Worm (Caenorhabditis elegans) whole organism, L4 larva: Measurements from ENCODE around the gene str-134.

Experiments
- F10B5.3 ChIP-seq: sonication (generic microtip); optimal IDR thresholded peaks from 2 replicates; lab custom pipeline; 2016; ENCODE audit warnings: mild to moderate bottlenecking, missing genetic modification characterization, missing compliant biosample characterization
- F26F4.8 ChIP-seq: fragments of 200-800 bp; sonication (Bioruptor generic); conservative IDR thresholded peaks from 2 replicates; pipeline ENCODE4 v1.3.6; 2022; ENCODE audit warnings: missing genetic modification characterization, missing compliant biosample characterization
- F44E2.7 ChIP-seq: fragments of 200-800 bp; sonication (Bioruptor generic); IDR thresholded peaks from 2 replicates; pipeline ENCODE4 v2.1.2; 2022; ENCODE audit warnings: missing genetic modification characterization, missing compliant biosample characterization
- F49E8.2 ChIP-seq: sonication (generic microtip); optimal IDR thresholded peaks from 2 replicates; lab custom pipeline; 2016; ENCODE audit warnings: missing compliant biosample characterization, mild to moderate bottlenecking, missing genetic modification characterization, borderline replicate concordance
- R02D3.7 ChIP-seq: fragments of 150-350 bp; sonication (generic microtip); optimal IDR thresholded peaks from 3 replicates; lab custom pipeline; 2014; ENCODE audit warnings: missing biosample characterization, missing genetic modification characterization
- ZK337.2 ChIP-seq: fragments of 200-800 bp; sonication (Bioruptor generic); IDR thresholded peaks from 2 replicates; pipeline ENCODE4 v1.3.6; 2022; ENCODE audit warnings: missing genetic modification reagents, missing genetic modification characterization, missing compliant biosample characterization
- aha-1 ChIP-seq: fragments of 150-350 bp; peaks from one replicate; lab custom pipeline; 2014; ENCODE audit warnings: missing biosample characterization, missing genetic modification characterization
- aly-2 ChIP-seq: sonication (generic microtip); optimal IDR thresholded peaks from 2 replicates; lab custom pipeline; 2018; ENCODE audit warnings: missing biosample characterization, missing genetic modification characterization
- ama-1 ChIP-seq: fragments of 150-350 bp; optimal IDR thresholded peaks from 2 replicates; lab custom pipeline; 2014; ENCODE audit warnings: inconsistent platforms, mixed read lengths
- arid-1 ChIP-seq: fragments of 200-800 bp; sonication (Bioruptor generic); conservative IDR thresholded peaks from 2 replicates; pipeline ENCODE4 v1.3.6; 2022; ENCODE audit warnings: missing genetic modification reagents, missing genetic modification characterization, missing compliant biosample characterization
- ceh-20 ChIP-seq: fragments of 200-800 bp; sonication (Bioruptor generic); IDR thresholded peaks from 2 replicates; pipeline ENCODE4 v1.3.6; 2022; ENCODE audit warnings: missing genetic modification reagents, missing genetic modification characterization, missing compliant biosample characterization
- ceh-28 ChIP-seq: fragments of 150-350 bp; optimal IDR thresholded peaks from 2 replicates; lab custom pipeline; 2014; ENCODE audit warnings: missing biosample characterization, missing genetic modification reagents, missing genetic modification characterization
- ceh-32 ChIP-seq: sonication (generic microtip); optimal IDR thresholded peaks from 2 replicates; lab custom pipeline; 2016; ENCODE audit warnings: mild to moderate bottlenecking, missing genetic modification characterization, missing compliant biosample characterization; ENCODE audit not compliant: poor library complexity
- ceh-44 ChIP-seq: fragments of 200-800 bp; sonication (Bioruptor generic); IDR thresholded peaks from 2 replicates; pipeline ENCODE4 v1.3.6; 2022; ENCODE audit warnings: missing genetic modification reagents, missing genetic modification characterization, missing compliant biosample characterization
- ceh-62 ChIP-seq: sonication (generic microtip); optimal IDR thresholded peaks from 2 replicates; lab custom pipeline; 2017; ENCODE audit warnings: missing biosample characterization, missing genetic modification characterization
- daf-12 ChIP-seq: fragments of 150-350 bp; optimal IDR thresholded peaks from 2 replicates; lab custom pipeline; 2014; ENCODE audit warnings: missing biosample characterization, missing genetic modification reagents, missing genetic modification characterization
- daf-8 ChIP-seq: fragments of 200-800 bp; sonication (Bioruptor generic); IDR thresholded peaks from 2 replicates; pipeline ENCODE4 v1.3.6; 2022; ENCODE audit warnings: missing genetic modification characterization, missing compliant biosample characterization
- dmd-6 ChIP-seq: fragments of 200-800 bp; sonication (Bioruptor generic); IDR thresholded peaks from 2 replicates; pipeline ENCODE4 v1.3.6; 2022; ENCODE audit warnings: missing genetic modification reagents, missing genetic modification characterization, missing compliant biosample characterization
- egl-27 ChIP-seq: sonication (generic microtip); optimal IDR thresholded peaks from 3 replicates; lab custom pipeline; 2017; ENCODE audit warnings: missing biosample characterization, missing genetic modification reagents, missing genetic modification characterization
- fkh-10 ChIP-seq: fragments of 150-350 bp; optimal IDR thresholded peaks from 2 replicates; lab custom pipeline; 2014; ENCODE audit warnings: missing biosample characterization, missing genetic modification reagents, missing genetic modification characterization
- hmg-1.1 ChIP-seq: fragments of 200-800 bp; sonication (Bioruptor generic); IDR thresholded peaks from 2 replicates; pipeline ENCODE4 v1.3.6; 2022; ENCODE audit warnings: missing genetic modification reagents, missing genetic modification characterization, missing compliant biosample characterization
- lim-7 ChIP-seq: fragments of 200-800 bp; sonication (Bioruptor generic); IDR thresholded peaks from 2 replicates; pipeline ENCODE4 v1.3.6; 2022; ENCODE audit warnings: missing genetic modification characterization, missing compliant biosample characterization
- lin-1 ChIP-seq: fragments of 200-800 bp; sonication (Bioruptor generic); IDR thresholded peaks from 2 replicates; pipeline ENCODE4 v1.3.6; 2022; ENCODE audit warnings: missing genetic modification reagents, missing genetic modification characterization, missing compliant biosample characterization
- lin-15B ChIP-seq: fragments of 150-350 bp; sonication (generic microtip); optimal IDR thresholded peaks from 3 replicates; lab custom pipeline; 2014; ENCODE audit warnings: missing biosample characterization, missing genetic modification characterization
- lin-29 ChIP-seq: fragments of 200-800 bp; sonication (Bioruptor generic); IDR thresholded peaks from 2 replicates; pipeline ENCODE4 v1.3.6; 2022; ENCODE audit warnings: missing genetic modification reagents, missing genetic modification characterization, missing compliant biosample characterization
- lin-38 ChIP-seq: fragments of 200-800 bp; sonication (Bioruptor generic); IDR thresholded peaks from 2 replicates; pipeline ENCODE4 v1.3.6; 2022; ENCODE audit warnings: missing genetic modification reagents, missing genetic modification characterization, missing compliant biosample characterization
- lsy-2 ChIP-seq, 2 experiments: fragments of 150-350 bp in 1 of 2; sonication (generic microtip) in 1 of 2; optimal IDR thresholded peaks; 2 replicates each; lab custom pipeline; 2014 to 2017; ENCODE audit warnings: missing biosample characterization in 2 of 2, missing genetic modification characterization in 2 of 2
- madf-5 ChIP-seq, 2 experiments: fragments of 200-800 bp; sonication (Bioruptor generic); IDR thresholded peaks; 2 replicates each; pipeline ENCODE4 v1.3.6; 2022; ENCODE audit warnings: missing compliant biosample characterization in 2 of 2, missing genetic modification characterization in 2 of 2
- madf-9 ChIP-seq: fragments of 200-800 bp; sonication (Bioruptor generic); conservative IDR thresholded peaks from 2 replicates; pipeline ENCODE4 v1.3.6; 2022; ENCODE audit warnings: missing genetic modification reagents, missing genetic modification characterization, missing compliant biosample characterization
- mep-1 ChIP-seq: fragments of 150-350 bp; sonication (generic microtip); optimal IDR thresholded peaks from 3 replicates; lab custom pipeline; 2014; ENCODE audit warnings: missing biosample characterization, missing genetic modification characterization
- mes-2 ChIP-seq: sonication (generic microtip); optimal IDR thresholded peaks from 2 replicates; lab custom pipeline; 2016; ENCODE audit warnings: missing genotype, mild to moderate bottlenecking, missing genetic modification characterization, missing compliant biosample characterization; ENCODE audit not compliant: poor library complexity, severe bottlenecking
- nhr-10 ChIP-seq: fragments of 150-350 bp; optimal IDR thresholded peaks from 2 replicates; lab custom pipeline; 2014; ENCODE audit warnings: missing biosample characterization, missing genetic modification characterization
- nhr-102 ChIP-seq: sonication (generic microtip); optimal IDR thresholded peaks from 2 replicates; lab custom pipeline; 2016; ENCODE audit warnings: mild to moderate bottlenecking, missing genetic modification characterization, moderate library complexity, missing compliant biosample characterization
- nhr-111 ChIP-seq: fragments of 200-800 bp; sonication (Bioruptor generic); optimal IDR thresholded peaks from 2 replicates; lab custom pipeline; 2018; ENCODE audit warnings: mild to moderate bottlenecking, missing genetic modification characterization, missing compliant biosample characterization
- nhr-25 ChIP-seq: sonication (generic microtip); optimal IDR thresholded peaks from 2 replicates; lab custom pipeline; 2017; ENCODE audit warnings: missing genetic modification characterization, mild to moderate bottlenecking, missing compliant biosample characterization, antibody characterized with exemption, moderate library complexity, borderline replicate concordance; ENCODE audit not compliant: insufficient read depth
- nhr-76 ChIP-seq: fragments of 150-350 bp; optimal IDR thresholded peaks from 2 replicates; lab custom pipeline; 2014; ENCODE audit warnings: missing biosample characterization, missing genetic modification characterization
- pha-4 ChIP-seq, 2 experiments: fragments of 150-350 bp in 1 of 2; fragments of 200-800 bp in 1 of 2; sonication (Bioruptor generic) in 1 of 2; IDR thresholded peaks in 1 of 2; optimal IDR thresholded peaks in 1 of 2; 2 replicates each; pipeline versions ENCODE4 v1.3.6 to Lab custom; 2014 to 2022; ENCODE audit warnings: missing genetic modification characterization in 2 of 2, missing genetic modification reagents in 2 of 2, missing biosample characterization in 1 of 2, missing compliant biosample characterization in 1 of 2
- sdz-12 ChIP-seq: fragments of 200-800 bp; sonication (Bioruptor generic); optimal IDR thresholded peaks from 2 replicates; lab custom pipeline; 2018; ENCODE audit warnings: mild to moderate bottlenecking, missing genetic modification characterization, missing compliant biosample characterization
- spr-1 ChIP-seq: sonication (generic microtip); optimal IDR thresholded peaks from 2 replicates; lab custom pipeline; 2016; ENCODE audit warnings: mild to moderate bottlenecking, missing genetic modification characterization, missing compliant biosample characterization
- spr-3 ChIP-seq: fragments of 200-800 bp; sonication (Bioruptor generic); optimal IDR thresholded peaks from 2 replicates; lab custom pipeline; 2018; ENCODE audit warnings: mild to moderate bottlenecking, missing genetic modification characterization, missing compliant biosample characterization
- tag-97 ChIP-seq: fragments of 200-800 bp; sonication (Bioruptor generic); IDR thresholded peaks from 2 replicates; pipeline ENCODE4 v1.3.6; 2022; ENCODE audit warnings: missing genetic modification characterization, missing compliant biosample characterization
- unc-39 ChIP-seq: sonication (generic microtip); optimal IDR thresholded peaks from 2 replicates; lab custom pipeline; 2017; ENCODE audit warnings: missing biosample characterization, missing genetic modification characterization
- unc-62 ChIP-seq, 3 experiments: fragments of 150-350 bp in 1 of 3; sonication (generic microtip); optimal IDR thresholded peaks in 2 of 3; peaks in 1 of 3; 1 replicate in 1 of 3; 2 replicates in 2 of 3; lab custom pipeline; 2014 to 2017; ENCODE audit warnings: missing biosample characterization in 3 of 3, missing genetic modification characterization in 3 of 3, missing genetic modification reagents in 3 of 3, missing genotype in 1 of 3
- vab-7 ChIP-seq: fragments of 200-800 bp; sonication (Bioruptor generic); IDR thresholded peaks from 2 replicates; pipeline ENCODE4 v1.3.6; 2022; ENCODE audit warnings: missing genetic modification reagents, missing genetic modification characterization, missing compliant biosample characterization
- zip-2 ChIP-seq: fragments of 150-350 bp; optimal IDR thresholded peaks from 2 replicates; lab custom pipeline; 2014; ENCODE audit warnings: missing biosample characterization, missing genetic modification characterization

The str-134 gene

ce11 chrV:762340-762739 lies 18.9 kb downstream of the str-134 start, which contains the start of gene srp-2:
srp-2 (plus strand) TSS chrV:762640.
- no peak for TF ChIP-seq aha-1 (tag; lab: Kevin White, UChicago)
- no peak for TF ChIP-seq unc-39 (tag; lab: Kevin White, UChicago)
- TF ChIP-seq lin-1, result no peak
- TF ChIP-seq dmd-6 (GFP tag; lab: Robert Waterston, UW), result no peak
- TF ChIP-seq hmg-1.1 (GFP tag; lab: Robert Waterston, UW), result no peak
- no peak for TF ChIP-seq pha-4 (GFP tag; IDR thresholded peaks at IDR 0.05; lab: Robert Waterston, UW)
- TF ChIP-seq pha-4 (tag; optimal IDR thresholded peaks at IDR 0.05; lab: Kevin White, UChicago), result no peak
- no peak for TF ChIP-seq sdz-12
- no peak for TF ChIP-seq F10B5.3 (tag; lab: Kevin White, UChicago)
- TF ChIP-seq R02D3.7 (tag; lab: Kevin White, UChicago), result no peak
- TF ChIP-seq spr-1 (tag; lab: Kevin White, UChicago), result no peak
- no peak for TF ChIP-seq nhr-25 (tag; lab: Kevin White, UChicago)
- no peak for TF ChIP-seq mes-2 (tag; lab: Kevin White, UChicago)
- TF ChIP-seq lin-38, result no peak
- no peak for TF ChIP-seq lsy-2 (tag; optimal IDR thresholded peaks at IDR 0.05; lab: Kevin White, UChicago)
- TF ChIP-seq nhr-10, result no peak
- TF ChIP-seq egl-27 (tag; lab: Kevin White, UChicago), result no peak
- TF ChIP-seq daf-8 (GFP tag; lab: Robert Waterston, UW), result no peak
- TF ChIP-seq lin-15B (tag; lab: Kevin White, UChicago), result no peak

- TF ChIP-seq lsy-2 (tag; optimal IDR thresholded peaks at IDR 0.05; lab: Kevin White, UChicago), result no peak
- no peak for TF ChIP-seq spr-3 (GFP tag; lab: Kevin White, UChicago)
- TF ChIP-seq F44E2.7 (GFP tag; lab: Robert Waterston, UW), result no peak
- TF ChIP-seq egl-27 (tag; lab: Kevin White, UChicago), result no peak
- no peak for TF ChIP-seq ama-1 (lab: Kevin White, UChicago)
- no peak for TF ChIP-seq ZK337.2 (GFP tag; lab: Robert Waterston, UW)
- TF ChIP-seq spr-1 (tag; lab: Kevin White, UChicago), result no peak
Observed at ce11 chrV:764732-765131, 21.3 kb downstream of the str-134 start, which contains the start of gene str-238. str-238 (plus strand) TSS chrV:765032.

- TF ChIP-seq unc-62 (GFP tag; optimal IDR thresholded peaks at IDR 0.05 in 1 of 2; lab: Kevin White, UChicago), result peak in 1 of 2 experiments; percentile 91
- TF ChIP-seq unc-62 (tag; optimal IDR thresholded peaks at IDR 0.05; lab: Kevin White, UChicago), result no peak
- no peak for TF ChIP-seq ZK337.2 (GFP tag; lab: Robert Waterston, UW)
Observed at ce11 chrV:772210-772609, 28.8 kb downstream of the str-134 start.

ce11 chrV:773256-773655 lies 29.8 kb downstream of the str-134 start, which contains the start of gene sti-1:
sti-1 (plus strand) TSS chrV:773518.
- TF ChIP-seq aly-2 (tag; lab: Kevin White, UChicago), result no peak
- TF ChIP-seq nhr-102 (tag; lab: Kevin White, UChicago), result peak; percentile 60
- no peak for TF ChIP-seq tag-97 (GFP tag; lab: Robert Waterston, UW)
- no peak for TF ChIP-seq lin-29
- TF ChIP-seq F49E8.2 (tag; lab: Kevin White, UChicago), result peak; percentile 26
- no peak for TF ChIP-seq sdz-12
- no peak for TF ChIP-seq ceh-62 (tag; lab: Kevin White, UChicago)
- TF ChIP-seq nhr-76 (tag; lab: Kevin White, UChicago), result no peak
- TF ChIP-seq madf-9 (GFP tag; lab: Robert Waterston, UW), result no peak
- TF ChIP-seq daf-12 (tag; lab: Kevin White, UChicago), result no peak
- TF ChIP-seq lsy-2 (tag; optimal IDR thresholded peaks at IDR 0.05; lab: Kevin White, UChicago), result peak in 1 of 2 experiments; percentile 90
- peak; percentile 35 for TF ChIP-seq fkh-10
- peak; percentile 55; the same call in 1 of the 2 replicates for TF ChIP-seq ceh-20 (GFP tag; lab: Robert Waterston, UW)
- TF ChIP-seq lim-7, result no peak
- TF ChIP-seq madf-5 (GFP tag; IDR thresholded peaks at IDR 0.05; lab: Robert Waterston, UW), result no peak
- no peak for TF ChIP-seq vab-7
- peak; percentile 80 for TF ChIP-seq mep-1
- no peak for TF ChIP-seq ceh-44
- TF ChIP-seq F44E2.7 (GFP tag; lab: Robert Waterston, UW), result no peak
- TF ChIP-seq zip-2 (tag; lab: Kevin White, UChicago), result no peak
- no peak for TF ChIP-seq arid-1 (GFP tag; lab: Robert Waterston, UW)
- no peak for TF ChIP-seq nhr-111 (GFP tag; lab: Kevin White, UChicago)
- TF ChIP-seq ceh-32, result no peak
- no peak for TF ChIP-seq ceh-28
- no peak for TF ChIP-seq F26F4.8 (GFP tag; lab: Robert Waterston, UW)
